Fruit fly (Drosophila melanogaster): Measurements from ENCODE around the gene CG33764.

Gene CG33764

dm6 chr3L:4259102-4259558 lies 8.2 kb downstream of the CG33764 start, which contains the start of the genes CG15011 and CG1309 (continued):
- TF ChIP-seq Adf1 (GFP tag; IDR thresholded peaks at IDR 0.05) (peak; percentile 59), Blimp-1 (GFP tag; optimal IDR thresholded peaks at IDR 0.05) (peak; percentile 77), CG9437 (GFP tag; optimal IDR thresholded peaks at IDR 0.05) (peak; percentile 63), CG1603 (tag; optimal IDR thresholded peaks at IDR 0.05) (peak; percentile 88), CG6813 (GFP tag; optimal IDR thresholded peaks at IDR 0.05) (no peak), CG1602 (GFP tag; optimal IDR thresholded peaks at IDR 0.05) (peak; percentile 86), CG42726 (GFP tag; IDR thresholded peaks at IDR 0.05; ENCODE audit: partially characterized antibody) (no peak), CG18011 (GFP tag; optimal IDR thresholded peaks at IDR 0.05) (peak; percentile 70), ftz-f1 (GFP tag; optimal IDR thresholded peaks at IDR 0.05) (no peak), toy (GFP tag; IDR thresholded peaks at IDR 0.05) (no peak), fd96Cb (tag; optimal IDR thresholded peaks at IDR 0.05) (peak; percentile 77), Eip74EF (GFP tag; optimal IDR thresholded peaks at IDR 0.05) (peak in 1 of 2 experiments; percentile 53), Lhr (GFP tag; optimal IDR thresholded peaks at IDR 0.05) (peak; percentile 31), CG15011 (GFP tag; optimal IDR thresholded peaks at IDR 0.05) (no peak), Hand (GFP tag; optimal IDR thresholded peaks at IDR 0.05) (peak; percentile 36), CG33557 (GFP tag; optimal IDR thresholded peaks at IDR 0.05) (peak; percentile 86), Aef1 (GFP tag; IDR thresholded peaks at IDR 0.05) (peak; percentile 77), nmo (GFP tag; optimal IDR thresholded peaks at IDR 0.05) (peak; percentile 92), exex (tag; optimal IDR thresholded peaks at IDR 0.05) (peak; percentile 84), fru (optimal IDR thresholded peaks at IDR 0.05) (no peak), CG4617 (GFP tag; optimal IDR thresholded peaks at IDR 0.05; ENCODE audit: borderline replicate concordance) (peak; percentile 91), ac (GFP tag; optimal IDR thresholded peaks at IDR 0.05) (peak; percentile 12), zf30C (GFP tag; optimal IDR thresholded peaks at IDR 0.05) (no peak), grau (tag; optimal IDR thresholded peaks at IDR 0.05) (peak; percentile 86), slbo (GFP tag; IDR thresholded peaks at IDR 0.05) (peak; percentile 90), CG9876 (GFP tag; optimal IDR thresholded peaks at IDR 0.05) (peak; percentile 76), CG17186 (GFP tag; optimal IDR thresholded peaks at IDR 0.05) (peak; percentile 62), Chrac-16 (GFP tag; optimal IDR thresholded peaks at IDR 0.05) (peak; percentile 85), CG6854 (GFP tag; optimal IDR thresholded peaks at IDR 0.05) (no peak), D (optimal IDR thresholded peaks at IDR 0.05) (no peak), D (GFP tag; optimal IDR thresholded peaks at IDR 0.05) (peak; percentile 66), ind (GFP tag; optimal IDR thresholded peaks at IDR 0.05) (peak; percentile 90), CG10321 (GFP tag; IDR thresholded peaks at IDR 0.05) (0 out of 2 replicates have a peak, but pooled peaks have one; percentile 6), CG10543 (GFP tag; optimal IDR thresholded peaks at IDR 0.05) (peak; percentile 87), Dip3 (GFP tag; optimal IDR thresholded peaks at IDR 0.05) (peak; percentile 80), kah (GFP tag; optimal IDR thresholded peaks at IDR 0.05) (peak; percentile 14), CG7745 (tag; optimal IDR thresholded peaks at IDR 0.05) (no peak), peb (GFP tag; IDR thresholded peaks at IDR 0.05) (peak; percentile 63), tap (tag; optimal IDR thresholded peaks at IDR 0.05) (peak; percentile 67), CG10147 (GFP tag; optimal IDR thresholded peaks at IDR 0.05) (peak; percentile 81), pros (GFP tag; optimal IDR thresholded peaks at IDR 0.05) (no peak), Elba2 (GFP tag; optimal IDR thresholded peaks at IDR 0.05) (peak; percentile 96), Ets97D (GFP tag; optimal IDR thresholded peaks at IDR 0.05) (peak; percentile 58), lbe (GFP tag; optimal IDR thresholded peaks at IDR 0.05) (peak; percentile 70), CG16815 (GFP tag; optimal IDR thresholded peaks at IDR 0.05) (peak; percentile 60), CG3407 (GFP tag; optimal IDR thresholded peaks at IDR 0.05) (peak; percentile 61), zfh1 (GFP tag; IDR thresholded peaks at IDR 0.05) (peak; percentile 79; the same call in 2 of the 3 replicates), CG6254 (GFP tag; optimal IDR thresholded peaks at IDR 0.05) (peak; percentile 40), CG13123 (GFP tag; optimal IDR thresholded peaks at IDR 0.05) (peak; percentile 82), CG13624 (GFP tag; optimal IDR thresholded peaks at IDR 0.05) (peak; percentile 88)
